Worm (Caenorhabditis elegans) whole organism, young adult: ENCODE measurements around the gene C07G1.15.
A peak's percentile ranks its signal among the peaks of the same experiment; 100 is the strongest.

Source experiments
- B0035.1 ChIP-seq: sonication (generic microtip); optimal IDR thresholded peaks from 2 replicates; lab custom pipeline; 2016; ENCODE audit warnings: missing genetic modification characterization, mild to moderate bottlenecking, missing compliant biosample characterization, missing genotype, missing genetic modification reagents
- B0336.3 ChIP-seq: fragments of 200-800 bp; sonication (Bioruptor generic); IDR thresholded peaks from 2 replicates; pipeline ENCODE4 v1.3.6; 2022; ENCODE audit warnings: missing genetic modification characterization, missing compliant biosample characterization
- C06A6.2 ChIP-seq: fragments of 200-800 bp; sonication (Bioruptor generic); conservative IDR thresholded peaks from 2 replicates; pipeline ENCODE4 v1.3.6; 2022; ENCODE audit warnings: missing genetic modification characterization, missing compliant biosample characterization
- F23B12.7 ChIP-seq: sonication (generic microtip); optimal IDR thresholded peaks from 2 replicates; lab custom pipeline; 2017; ENCODE audit warnings: missing genetic modification characterization, mild to moderate bottlenecking, missing compliant biosample characterization, antibody characterized with exemption, moderate library complexity; ENCODE audit not compliant: insufficient read depth
- K12H6.12 ChIP-seq: fragments of 200-800 bp; sonication (Bioruptor generic); optimal IDR thresholded peaks from 2 replicates; lab custom pipeline; 2018; ENCODE audit warnings: mild to moderate bottlenecking, missing genetic modification characterization, missing compliant biosample characterization
- athp-1 ChIP-seq: sonication (generic microtip); optimal IDR thresholded peaks from 2 replicates; lab custom pipeline; 2017; ENCODE audit warnings: mild to moderate bottlenecking, missing genetic modification characterization, missing compliant biosample characterization
- attf-6 ChIP-seq: fragments of 200-800 bp; sonication (Bioruptor generic); IDR thresholded peaks from 2 replicates; pipeline ENCODE4 v1.3.6; 2022; ENCODE audit warnings: missing genetic modification reagents, missing genetic modification characterization, missing compliant biosample characterization
- bed-1 ChIP-seq: fragments of 200-800 bp; sonication (Bioruptor generic); IDR thresholded peaks from 2 replicates; pipeline ENCODE4 v1.3.6; 2022; ENCODE audit warnings: missing genetic modification reagents, missing genetic modification characterization, missing compliant biosample characterization
- bed-2 ChIP-seq: fragments of 200-800 bp; sonication (Bioruptor generic); IDR thresholded peaks from 2 replicates; pipeline ENCODE4 v1.3.6; 2022; ENCODE audit warnings: missing genetic modification reagents, missing genetic modification characterization, missing compliant biosample characterization
- ccch-3 ChIP-seq: fragments of 200-800 bp; sonication (Bioruptor generic); optimal IDR thresholded peaks from 2 replicates; lab custom pipeline; 2018; ENCODE audit warnings: mild to moderate bottlenecking, missing genetic modification characterization, missing compliant biosample characterization
- ceh-27 ChIP-seq: fragments of 200-800 bp; sonication (Bioruptor generic); optimal IDR thresholded peaks from 2 replicates; lab custom pipeline; 2018; ENCODE audit warnings: mild to moderate bottlenecking, missing genetic modification characterization, moderate library complexity, missing compliant biosample characterization
- ceh-58 ChIP-seq: fragments of 200-800 bp; sonication (Bioruptor generic); IDR thresholded peaks from 2 replicates; pipeline ENCODE4 v1.3.6; 2022; ENCODE audit warnings: missing genetic modification characterization, missing compliant biosample characterization
- ceh-91 ChIP-seq: fragments of 200-800 bp; sonication (Bioruptor generic); IDR thresholded peaks from 2 replicates; pipeline ENCODE4 v1.3.6; 2022; ENCODE audit warnings: missing genetic modification reagents, missing genetic modification characterization, missing compliant biosample characterization
- dpl-1 ChIP-seq: fragments of 150-350 bp; optimal IDR thresholded peaks from 2 replicates; lab custom pipeline; 2014; ENCODE audit warnings: missing biosample characterization, missing genetic modification reagents, missing genetic modification characterization
- efl-1 ChIP-seq: fragments of 150-350 bp; optimal IDR thresholded peaks from 2 replicates; lab custom pipeline; 2014; ENCODE audit warnings: missing biosample characterization, missing genetic modification reagents, missing genetic modification characterization
- ekl-4 ChIP-seq: fragments of 200-800 bp; sonication (Bioruptor generic); IDR thresholded peaks from 2 replicates; pipeline ENCODE4 v1.3.6; 2022; ENCODE audit warnings: missing genetic modification reagents, missing genetic modification characterization, missing compliant biosample characterization
- ets-4 ChIP-seq: fragments of 200-800 bp; sonication (Bioruptor generic); optimal IDR thresholded peaks from 2 replicates; lab custom pipeline; 2018; ENCODE audit warnings: mild to moderate bottlenecking, missing genetic modification characterization, missing compliant biosample characterization
- hmg-1.2 ChIP-seq: fragments of 200-800 bp; sonication (Bioruptor generic); IDR thresholded peaks from 2 replicates; pipeline ENCODE4 v1.3.6; 2022; ENCODE audit warnings: missing genetic modification reagents, missing genetic modification characterization, missing compliant biosample characterization
- lin-35 ChIP-seq, 3 experiments: fragments of 150-350 bp in 2 of 3; sonication (generic microtip) in 1 of 3; optimal IDR thresholded peaks; 2 replicates each; lab custom pipeline; 2014 to 2018; ENCODE audit warnings: missing biosample characterization in 3 of 3, missing genetic modification characterization in 3 of 3, missing genetic modification reagents in 3 of 3
- madf-10 ChIP-seq: sonication (generic microtip); optimal IDR thresholded peaks from 2 replicates; lab custom pipeline; 2016; ENCODE audit warnings: mild to moderate bottlenecking, missing genetic modification characterization, missing compliant biosample characterization
- mcd-1 ChIP-seq: fragments of 200-800 bp; sonication (Bioruptor generic); IDR thresholded peaks from 2 replicates; pipeline ENCODE4 v1.3.6; 2022; ENCODE audit warnings: missing genetic modification reagents, missing genetic modification characterization, missing compliant biosample characterization
- mel-28 ChIP-seq: sonication (generic microtip); optimal IDR thresholded peaks from 2 replicates; lab custom pipeline; 2016; ENCODE audit warnings: borderline replicate concordance, mild to moderate bottlenecking, missing genetic modification characterization, missing compliant biosample characterization
- nfya-1 ChIP-seq: sonication (generic microtip); optimal IDR thresholded peaks from 2 replicates; lab custom pipeline; 2017; ENCODE audit warnings: antibody characterized with exemption, missing compliant biosample characterization, missing genetic modification characterization, borderline replicate concordance; ENCODE audit not compliant: insufficient read depth
- nfya-2 ChIP-seq: fragments of 200-800 bp; sonication (Bioruptor generic); IDR thresholded peaks from 2 replicates; pipeline ENCODE4 v1.3.6; 2022; ENCODE audit warnings: missing genetic modification reagents, missing genetic modification characterization, missing compliant biosample characterization
- nhr-80 ChIP-seq: sonication (generic microtip); optimal IDR thresholded peaks from 2 replicates; lab custom pipeline; 2016; ENCODE audit warnings: missing genetic modification characterization, missing compliant biosample characterization
- pha-4 ChIP-seq: fragments of 150-350 bp; sonication (generic microtip); optimal IDR thresholded peaks from 2 replicates; lab custom pipeline; 2014; ENCODE audit warnings: missing biosample characterization, missing genetic modification reagents, missing genetic modification characterization
- rec-8 ChIP-seq, 2 experiments: sonication (generic microtip); optimal IDR thresholded peaks; 2 replicates each; lab custom pipeline; 2016; ENCODE audit warnings: mild to moderate bottlenecking in 2 of 2, missing genetic modification characterization in 2 of 2, missing genetic modification reagents in 2 of 2, missing genotype in 2 of 2, missing biosample characterization in 1 of 2, missing compliant biosample characterization in 1 of 2, moderate library complexity in 1 of 2
- snpc-1.1 ChIP-seq: sonication (generic microtip); optimal IDR thresholded peaks from 2 replicates; lab custom pipeline; 2017; ENCODE audit warnings: missing genetic modification characterization, mild to moderate bottlenecking, missing compliant biosample characterization, antibody characterized with exemption, moderate library complexity, missing genotype, missing genetic modification reagents; ENCODE audit not compliant: insufficient read depth
- sptf-2 ChIP-seq: fragments of 200-800 bp; sonication (Bioruptor generic); optimal IDR thresholded peaks from 2 replicates; lab custom pipeline; 2018; ENCODE audit warnings: mild to moderate bottlenecking, missing genetic modification characterization, missing compliant biosample characterization
- tbp1 ChIP-seq: fragments of 200-800 bp; sonication (Bioruptor generic); optimal IDR thresholded peaks from 2 replicates; lab custom pipeline; 2018; ENCODE audit warnings: mild to moderate bottlenecking, missing genetic modification characterization, missing compliant biosample characterization
- tlf-1 ChIP-seq: fragments of 200-800 bp; sonication (Bioruptor generic); optimal IDR thresholded peaks from 2 replicates; lab custom pipeline; 2018; ENCODE audit warnings: mild to moderate bottlenecking, missing genetic modification characterization, missing compliant biosample characterization
- zfh-2 ChIP-seq: fragments of 200-800 bp; sonication (Bioruptor generic); conservative IDR thresholded peaks from 2 replicates; pipeline ENCODE4 v1.3.6; 2022; ENCODE audit warnings: missing genetic modification reagents, missing genetic modification characterization, missing compliant biosample characterization

The C07G1.15 gene

DNA sequence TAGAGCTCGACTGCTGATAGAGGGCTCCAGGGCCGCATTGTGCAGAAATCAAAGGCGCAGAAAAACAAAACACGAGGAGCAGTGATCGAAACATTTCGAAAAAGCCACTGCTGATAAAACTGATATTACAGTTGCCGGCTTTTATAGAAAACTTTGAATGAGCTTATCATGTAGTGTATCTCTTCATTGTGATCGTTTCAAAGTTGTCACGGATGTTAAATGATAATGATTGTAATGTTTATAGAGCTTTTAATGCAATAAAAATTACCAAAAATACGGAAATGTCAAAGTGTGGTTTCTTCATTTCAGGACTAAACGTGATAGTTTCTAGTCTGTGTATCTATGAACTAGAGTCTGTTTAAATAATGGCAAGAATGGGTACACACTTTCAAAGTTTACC is 1.1 kb upstream of the C07G1.15 start, which contains the start of gene clec-52:
Gene clec-52, minus strand, starts transcription at position 101 of the 400 bp plus-strand sequence.
- TF ChIP-seq ekl-4 (GFP tag; lab: Robert Waterston, UW) = no peak
- TF ChIP-seq K12H6.12 (tag; lab: Kevin White, UChicago) = no peak
- TF ChIP-seq athp-1 (tag; lab: Kevin White, UChicago) = no peak
- TF ChIP-seq ceh-58 (GFP tag; lab: Robert Waterston, UW) = no peak
- TF ChIP-seq ceh-91 (GFP tag; lab: Robert Waterston, UW) = no peak

ce11 chrIV:8170264-8170663 is 490 bp downstream of the C07G1.15 start:
- TF ChIP-seq madf-10 (tag; lab: Kevin White, UChicago) = no peak
- peak; percentile 70; the same call in 1 of the 2 replicates for TF ChIP-seq hmg-1.2 (GFP tag; lab: Robert Waterston, UW)

ce11 chrIV:8171376-8171775 is 1.6 kb downstream of the C07G1.15 start:
- TF ChIP-seq tbp1 (no peak), ekl-4 (GFP tag; lab: Robert Waterston, UW) (no peak), mcd-1 (GFP tag; lab: Robert Waterston, UW) (no peak), lin-35 (GFP tag; optimal IDR thresholded peaks at IDR 0.05; lab: Kevin White, UChicago) (no peak), ceh-27 (GFP tag; lab: Kevin White, UChicago) (peak; percentile 66), nfya-2 (GFP tag; lab: Robert Waterston, UW) (no peak)

DNA sequence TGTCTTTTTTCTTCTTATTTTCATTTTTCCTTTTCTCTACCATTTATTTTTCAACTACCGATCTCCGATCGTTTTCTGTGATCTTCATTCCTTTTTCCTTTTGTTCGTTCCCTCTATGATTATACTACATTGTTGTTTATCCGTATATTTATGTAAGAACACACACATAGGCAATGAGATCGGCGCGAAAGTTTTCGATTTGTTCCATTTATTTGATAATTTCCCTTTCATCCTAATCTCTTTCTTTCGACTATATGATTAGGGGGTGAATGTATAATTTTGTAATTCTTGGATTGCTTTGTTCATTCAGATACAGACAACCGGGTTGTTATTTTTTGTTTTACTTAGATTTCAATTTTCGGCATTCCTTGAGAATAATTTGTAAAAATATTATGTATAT is 3.8 kb downstream of the C07G1.15 start:
- TF ChIP-seq pha-4 = no peak
- no peak for TF ChIP-seq bed-1

ce11 chrIV:8174792-8175191 is 5.0 kb downstream of the C07G1.15 start:
- TF ChIP-seq nhr-80 (tag; lab: Kevin White, UChicago) (peak; percentile 91), attf-6 (no peak), ets-4 (GFP tag; lab: Kevin White, UChicago) (peak; percentile 23)
- TF ChIP-seq, all 124 proteins: peak for 2

DNA sequence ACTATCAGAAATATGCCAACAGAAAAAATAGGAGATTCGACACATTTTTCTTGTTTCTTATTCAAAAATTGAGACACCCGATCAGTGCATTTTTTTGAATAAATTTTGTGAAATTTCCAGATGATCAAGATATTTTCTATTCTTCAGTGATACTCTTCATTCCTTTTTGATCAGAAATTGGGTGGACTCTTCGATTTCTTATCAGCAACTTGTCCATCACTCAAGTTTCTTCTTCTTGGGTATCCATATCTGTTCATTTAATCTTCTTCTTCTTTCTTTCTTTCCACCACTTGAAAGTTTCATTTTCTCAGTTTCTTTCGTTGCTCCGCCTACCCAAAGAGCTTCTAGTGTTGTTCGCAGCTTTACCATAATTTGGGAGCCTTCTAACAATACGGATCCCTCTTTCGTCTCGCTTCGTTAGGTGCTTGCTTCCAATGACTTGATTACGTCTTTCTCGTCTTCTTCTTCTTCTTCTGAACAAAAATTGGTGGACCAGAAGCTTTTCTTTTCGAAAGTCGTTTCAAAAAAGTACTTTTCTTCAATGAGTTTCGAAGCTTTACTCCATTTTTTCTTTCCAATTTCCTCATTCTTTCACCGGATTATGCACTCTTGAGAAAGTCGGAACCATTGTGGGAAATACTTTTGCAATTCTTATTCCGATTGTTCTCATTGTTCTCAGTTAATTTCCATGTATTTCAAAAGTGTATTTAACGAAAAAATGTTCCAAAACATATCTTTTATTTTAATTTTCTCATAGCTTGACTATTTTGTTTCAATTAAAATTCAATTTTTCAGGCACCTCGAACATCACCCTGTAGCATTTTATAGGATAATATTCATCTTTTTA is 6.1 kb downstream of the C07G1.15 start, which contains the start of gene pct-1:
Gene pct-1, plus strand, starts transcription at position 797 of the 847 bp plus-strand sequence.
- TF ChIP-seq zfh-2 (GFP tag; lab: Robert Waterston, UW) = no peak
- no peak for TF ChIP-seq bed-2
- TF ChIP-seq F23B12.7 (tag; lab: Kevin White, UChicago) = no peak
- no peak for TF ChIP-seq dpl-1 (GFP tag; lab: Kevin White, UChicago)
- no peak for TF ChIP-seq efl-1 (GFP tag; lab: Kevin White, UChicago)
- no peak for TF ChIP-seq C06A6.2
- TF ChIP-seq B0035.1 (tag; lab: Kevin White, UChicago) = no peak
- TF ChIP-seq ets-4 (GFP tag; lab: Kevin White, UChicago) = no peak
- no peak for TF ChIP-seq ekl-4 (GFP tag; lab: Robert Waterston, UW)
- no peak for TF ChIP-seq nfya-2 (GFP tag; lab: Robert Waterston, UW)
- no peak for TF ChIP-seq ccch-3
- no peak for TF ChIP-seq nfya-1 (tag; lab: Kevin White, UChicago)
- no peak for TF ChIP-seq B0336.3 (GFP tag; lab: Robert Waterston, UW)
- TF ChIP-seq mel-28 (tag; lab: Kevin White, UChicago) = no peak
- no peak for TF ChIP-seq sptf-2 (GFP tag; lab: Kevin White, UChicago)
- no peak for TF ChIP-seq rec-8 (tag; optimal IDR thresholded peaks at IDR 0.05; lab: Kevin White, UChicago)
- TF ChIP-seq snpc-1.1 = no peak
- no peak for TF ChIP-seq tlf-1
